2 fruit fly cellular contexts compared by ENCODE assay signal in the genomic region with DNA sequence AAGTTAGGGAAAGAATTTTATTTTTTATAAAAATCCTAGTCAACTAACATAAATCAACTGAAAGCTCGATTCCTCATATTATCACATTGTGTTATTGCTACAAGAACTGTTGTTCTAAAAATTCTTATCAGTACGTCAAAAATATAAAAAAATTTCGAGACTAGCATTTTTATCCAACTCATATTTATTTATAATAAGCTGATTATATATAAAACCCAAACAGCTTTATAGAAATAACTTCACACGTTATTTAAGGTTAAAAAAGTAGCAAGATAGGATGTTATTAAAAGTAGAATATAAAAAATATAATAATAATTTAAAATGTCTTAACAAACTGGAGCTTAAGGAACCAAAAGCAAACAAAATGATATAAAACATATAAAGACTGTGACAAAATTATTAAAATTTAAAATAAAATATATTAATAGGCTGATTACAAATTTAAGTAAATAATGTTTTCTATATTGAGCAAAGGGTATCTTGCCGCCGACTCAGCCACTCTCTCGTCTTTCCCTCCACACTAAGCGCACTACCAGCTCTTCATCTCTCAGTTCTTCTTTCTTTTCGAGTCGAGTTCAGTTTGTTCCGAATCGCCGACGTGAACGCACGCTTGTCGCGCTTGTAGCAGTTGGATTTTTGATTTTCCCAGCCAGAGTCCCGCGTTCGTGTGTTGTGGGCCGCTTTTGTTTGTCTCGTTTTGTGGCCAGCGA.
TF ChIP-seq lines count a peak whose summit lies in the region.

A gene (plus strand): TSS at position 573 of the 710 bp plus-strand sequence.

TF ChIP-seq in whole organism, embryonic, 481 proteins besides CTCF, POLR2A, EP300 and RAD21 (continued from another document and continues in another):
- TF ChIP-seq row (GFP tag; IDR thresholded peaks at IDR 0.05; lab: Robert Waterston, UW) (peak; percentile 79), ERR (GFP tag; optimal IDR thresholded peaks at IDR 0.05; lab: Kevin White, UChicago) (no peak), peb (GFP tag; IDR thresholded peaks at IDR 0.05; lab: Robert Waterston, UW) (no peak), gro (GFP tag; optimal IDR thresholded peaks at IDR 0.05; lab: Kevin White, UChicago) (peak; percentile 5), sug (tag; optimal IDR thresholded peaks at IDR 0.05; lab: Kevin White, UChicago) (no peak), CG6854 (GFP tag; optimal IDR thresholded peaks at IDR 0.05; lab: Kevin White, UChicago) (no peak), CG9215 (GFP tag; IDR thresholded peaks at IDR 0.05; lab: Robert Waterston, UW) (no peak), Oaz (GFP tag; IDR thresholded peaks at IDR 0.05; lab: Robert Waterston, UW) (no peak), Doc2 (GFP tag; IDR thresholded peaks at IDR 0.05; lab: Robert Waterston, UW) (no peak), Bteb2 (GFP tag; optimal IDR thresholded peaks at IDR 0.05; lab: Kevin White, UChicago) (no peak), Stat92E (GFP tag; optimal IDR thresholded peaks at IDR 0.05; lab: Kevin White, UChicago) (peak in 1 of 3 experiments; percentile 28), stwl (tag; optimal IDR thresholded peaks at IDR 0.05; lab: Kevin White, UChicago) (no peak), CG11247 (GFP tag; IDR thresholded peaks at IDR 0.05; lab: Robert Waterston, UW) (0 out of 2 replicates have a peak, but pooled peaks have one; percentile 29), CG17829 (tag; optimal IDR thresholded peaks at IDR 0.05; lab: Kevin White, UChicago) (peak; percentile 17), CG4820 (GFP tag; optimal IDR thresholded peaks at IDR 0.05; lab: Kevin White, UChicago) (no peak), CG16863 (GFP tag; optimal IDR thresholded peaks at IDR 0.05; lab: Kevin White, UChicago) (no peak), CG11696 (GFP tag; IDR thresholded peaks at IDR 0.05; lab: Robert Waterston, UW) (no peak), tgo (GFP tag; IDR thresholded peaks at IDR 0.05; lab: Robert Waterston, UW) (0 out of 3 replicates have a peak, but pooled peaks have one; percentile 29), CG7745 (tag; optimal IDR thresholded peaks at IDR 0.05; lab: Kevin White, UChicago) (no peak), pho (GFP tag; optimal IDR thresholded peaks at IDR 0.05; lab: Kevin White, UChicago) (no peak), cwo (GFP tag; optimal IDR thresholded peaks at IDR 0.05; lab: Kevin White, UChicago) (no peak), Hsf (GFP tag; optimal IDR thresholded peaks at IDR 0.05; lab: Kevin White, UChicago) (no peak), CG12942 (GFP tag; optimal IDR thresholded peaks at IDR 0.05; lab: Kevin White, UChicago) (no peak), Xbp1 (GFP tag; optimal IDR thresholded peaks at IDR 0.05; lab: Kevin White, UChicago) (no peak), nom (GFP tag; optimal IDR thresholded peaks at IDR 0.05; lab: Kevin White, UChicago) (peak; percentile 25), CG8281 (tag; optimal IDR thresholded peaks at IDR 0.05; lab: Kevin White, UChicago) (no peak), Nf-YC (tag; optimal IDR thresholded peaks at IDR 0.05; lab: Kevin White, UChicago) (no peak), CG11695 (GFP tag; IDR thresholded peaks at IDR 0.05; lab: Robert Waterston, UW) (no peak), al (GFP tag; IDR thresholded peaks at IDR 0.05; lab: Robert Waterston, UW) (no peak), CG12769 (tag; optimal IDR thresholded peaks at IDR 0.05; lab: Kevin White, UChicago) (peak; percentile 68), CG13775 (GFP tag; optimal IDR thresholded peaks at IDR 0.05; lab: Kevin White, UChicago) (no peak), Dfd (GFP tag; optimal IDR thresholded peaks at IDR 0.05; lab: Kevin White, UChicago) (no peak), CG2712 (tag; optimal IDR thresholded peaks at IDR 0.05; lab: Kevin White, UChicago) (peak; percentile 7), bab2 (GFP tag; optimal IDR thresholded peaks at IDR 0.05; lab: Kevin White, UChicago) (no peak), gsb (GFP tag; IDR thresholded peaks at IDR 0.05; lab: Robert Waterston, UW) (no peak), HLH3B (GFP tag; IDR thresholded peaks at IDR 0.05; lab: Robert Waterston, UW) (no peak), psq (GFP tag; optimal IDR thresholded peaks at IDR 0.05; lab: Kevin White, UChicago) (no peak), CG2116 (GFP tag; optimal IDR thresholded peaks at IDR 0.05; lab: Kevin White, UChicago) (no peak), CG8924 (tag; optimal IDR thresholded peaks at IDR 0.05; lab: Kevin White, UChicago) (peak; percentile 26), dm (GFP tag; optimal IDR thresholded peaks at IDR 0.05; lab: Kevin White, UChicago) (no peak), seq (GFP tag; IDR thresholded peaks at IDR 0.05; lab: Robert Waterston, UW) (peak; percentile 27; the same call in 1 of the 2 replicates), fru (optimal IDR thresholded peaks at IDR 0.05; lab: Kevin White, UChicago) (no peak), E2f2 (GFP tag; IDR thresholded peaks at IDR 0.05; lab: Robert Waterston, UW) (0 out of 2 replicates have a peak, but pooled peaks have one; percentile 18), Aef1 (GFP tag; IDR thresholded peaks at IDR 0.05; lab: Robert Waterston, UW) (no peak), inv (GFP tag; IDR thresholded peaks at IDR 0.05; lab: Robert Waterston, UW; ENCODE audit: partially characterized antibody) (no peak; the same call in 1 of the 2 replicates), CG17568 (GFP tag; optimal IDR thresholded peaks at IDR 0.05; lab: Kevin White, UChicago) (no peak), Nf-YA (GFP tag; IDR thresholded peaks at IDR 0.05; lab: Robert Waterston, UW) (no peak), cas (GFP tag; IDR thresholded peaks at IDR 0.05; lab: Robert Waterston, UW) (no peak), CG8359 (GFP tag; optimal IDR thresholded peaks at IDR 0.05; lab: Kevin White, UChicago; ENCODE audit: borderline replicate concordance) (no peak), insv (GFP tag; optimal IDR thresholded peaks at IDR 0.05; lab: Kevin White, UChicago) (peak in 1 of 2 experiments; percentile 44), CG14441 (GFP tag; IDR thresholded peaks at IDR 0.05; lab: Robert Waterston, UW) (no peak), CG6683 (GFP tag; optimal IDR thresholded peaks at IDR 0.05; lab: Kevin White, UChicago) (no peak), Dbx (GFP tag; IDR thresholded peaks at IDR 0.05; lab: Robert Waterston, UW) (no peak), jumu (GFP tag; optimal IDR thresholded peaks at IDR 0.05; lab: Kevin White, UChicago) (no peak), CG10431 (GFP tag; optimal IDR thresholded peaks at IDR 0.05; lab: Kevin White, UChicago) (no peak), Xrp1 (GFP tag; IDR thresholded peaks at IDR 0.05; lab: Robert Waterston, UW) (no peak), CG6791 (GFP tag; IDR thresholded peaks at IDR 0.05; lab: Robert Waterston, UW; ENCODE audit: partially characterized antibody) (peak; percentile 56; the same call in 1 of the 3 replicates), Optix (GFP tag; IDR thresholded peaks at IDR 0.05; lab: Robert Waterston, UW) (no peak), Asciz (GFP tag; optimal IDR thresholded peaks at IDR 0.05; lab: Kevin White, UChicago) (no peak), unc-4 (GFP tag; IDR thresholded peaks at IDR 0.05; lab: Robert Waterston, UW; ENCODE audit: partially characterized antibody) (no peak), CG16813 (GFP tag; IDR thresholded peaks at IDR 0.05; lab: Robert Waterston, UW; ENCODE audit: partially characterized antibody) (no peak), Dip2 (GFP tag; IDR thresholded peaks at IDR 0.05; lab: Robert Waterston, UW) (no peak)

TF ChIP-seq in whole organism, prepupa, 60 proteins besides CTCF, POLR2A, EP300 and RAD21 (continued from another document):
- TF ChIP-seq vri (GFP tag; optimal IDR thresholded peaks at IDR 0.05; lab: Kevin White, UChicago), result no peak
- TF ChIP-seq lz (GFP tag; optimal IDR thresholded peaks at IDR 0.05; lab: Kevin White, UChicago), result no peak
- TF ChIP-seq dac (GFP tag; optimal IDR thresholded peaks at IDR 0.05; lab: Kevin White, UChicago), result no peak
- TF ChIP-seq CG6808 (GFP tag; optimal IDR thresholded peaks at IDR 0.05; lab: Kevin White, UChicago), result no peak
- TF ChIP-seq CG6854 (GFP tag; optimal IDR thresholded peaks at IDR 0.05; lab: Kevin White, UChicago), result peak; percentile 52
- peak; percentile 7 for TF ChIP-seq CG10631 (GFP tag; optimal IDR thresholded peaks at IDR 0.05; lab: Kevin White, UChicago)
- no peak for TF ChIP-seq CG11294 (GFP tag; IDR thresholded peaks at IDR 0.05; lab: Robert Waterston, UW)
- TF ChIP-seq fd85E (GFP tag; optimal IDR thresholded peaks at IDR 0.05; lab: Kevin White, UChicago), result no peak
- TF ChIP-seq Ets21C (GFP tag; optimal IDR thresholded peaks at IDR 0.05; lab: Kevin White, UChicago), result no peak
- peak; percentile 80 for TF ChIP-seq CG6163 (GFP tag; IDR thresholded peaks at IDR 0.05; lab: Robert Waterston, UW)
- TF ChIP-seq achi (GFP tag; optimal IDR thresholded peaks at IDR 0.05; lab: Kevin White, UChicago), result no peak
- TF ChIP-seq Eip75B (GFP tag; optimal IDR thresholded peaks at IDR 0.05; lab: Kevin White, UChicago), result no peak
- TF ChIP-seq CG8119 (GFP tag; IDR thresholded peaks at IDR 0.05; lab: Robert Waterston, UW), result no peak
- no peak for TF ChIP-seq CG3919 (GFP tag; optimal IDR thresholded peaks at IDR 0.05; lab: Kevin White, UChicago)
- peak; percentile 2 to 35 for TF ChIP-seq salr (GFP tag; optimal IDR thresholded peaks at IDR 0.05; lab: Kevin White, UChicago)
- no peak for TF ChIP-seq fkh (GFP tag; optimal IDR thresholded peaks at IDR 0.05; lab: Kevin White, UChicago)
- no peak for TF ChIP-seq OdsH (GFP tag; optimal IDR thresholded peaks at IDR 0.05; lab: Kevin White, UChicago)
- no peak for TF ChIP-seq CG34406 (GFP tag; optimal IDR thresholded peaks at IDR 0.05; lab: Kevin White, UChicago)
- TF ChIP-seq Ets96B (tag; optimal IDR thresholded peaks at IDR 0.05; lab: Kevin White, UChicago), result no peak
- peak; percentile 3 for TF ChIP-seq CG3032 (tag; optimal IDR thresholded peaks at IDR 0.05; lab: Kevin White, UChicago)
- no peak for TF ChIP-seq CG4318 (GFP tag; optimal IDR thresholded peaks at IDR 0.05; lab: Kevin White, UChicago)
- no peak for TF ChIP-seq Smox (GFP tag; optimal IDR thresholded peaks at IDR 0.05; lab: Kevin White, UChicago)
- no peak for TF ChIP-seq CG31627 (GFP tag; optimal IDR thresholded peaks at IDR 0.05; lab: Kevin White, UChicago)
- no peak for TF ChIP-seq Hr39 (GFP tag; optimal IDR thresholded peaks at IDR 0.05; lab: Kevin White, UChicago)
- peak; percentile 8 for TF ChIP-seq Hr4 (GFP tag; optimal IDR thresholded peaks at IDR 0.05; lab: Kevin White, UChicago)
- no peak for TF ChIP-seq CG10669 (GFP tag; optimal IDR thresholded peaks at IDR 0.05; lab: Kevin White, UChicago)
- TF ChIP-seq svp (GFP tag; lab: Kevin White, UChicago), result no peak
- TF ChIP-seq CG6792 (GFP tag; optimal IDR thresholded peaks at IDR 0.05; lab: Kevin White, UChicago), result no peak
- no peak for TF ChIP-seq Met (GFP tag; optimal IDR thresholded peaks at IDR 0.05; lab: Kevin White, UChicago)
- no peak for TF ChIP-seq esn (GFP tag; optimal IDR thresholded peaks at IDR 0.05; lab: Kevin White, UChicago)
- TF ChIP-seq CG11902 (GFP tag; optimal IDR thresholded peaks at IDR 0.05; lab: Kevin White, UChicago), result no peak
- TF ChIP-seq CG15336 (GFP tag; IDR thresholded peaks at IDR 0.05; lab: Robert Waterston, UW), result no peak
- TF ChIP-seq CG1621 (tag; optimal IDR thresholded peaks at IDR 0.05; lab: Kevin White, UChicago), result no peak
- peak; percentile 33 for TF ChIP-seq Sox102F (GFP tag; optimal IDR thresholded peaks at IDR 0.05; lab: Kevin White, UChicago)
- TF ChIP-seq CG16779 (tag; optimal IDR thresholded peaks at IDR 0.05; lab: Kevin White, UChicago), result no peak
- TF ChIP-seq Sox15 (GFP tag; optimal IDR thresholded peaks at IDR 0.05; lab: Kevin White, UChicago), result peak; percentile 12
- TF ChIP-seq Sox14 (GFP tag; optimal IDR thresholded peaks at IDR 0.05; lab: Kevin White, UChicago), result peak; percentile 2
- peak; percentile 61 for TF ChIP-seq CG32006 (GFP tag; optimal IDR thresholded peaks at IDR 0.05; lab: Kevin White, UChicago)
- TF ChIP-seq Eip93F (GFP tag; optimal IDR thresholded peaks at IDR 0.05; lab: Kevin White, UChicago), result no peak
- no peak for TF ChIP-seq CG9139 (GFP tag; optimal IDR thresholded peaks at IDR 0.05; lab: Kevin White, UChicago)
- no peak for TF ChIP-seq topi (GFP tag; optimal IDR thresholded peaks at IDR 0.05; lab: Kevin White, UChicago)
